Worm (Caenorhabditis elegans): ENCODE results near the gene scl-18.

scl-18 gene

ce11 chrIV:11765507-11765906, 11.3 kb upstream of the scl-18 start (continued):
- TF ChIP-seq gmeb-2 (tag; optimal IDR thresholded peaks at IDR 0.05) (no peak), pax-1 (tag; optimal IDR thresholded peaks at IDR 0.05) (no peak), ceh-31 (tag; optimal IDR thresholded peaks at IDR 0.05) (peak; percentile 68), ttx-3 (tag; optimal IDR thresholded peaks at IDR 0.05) (no peak), ceh-34 (tag; optimal IDR thresholded peaks at IDR 0.05) (peak; percentile 29), F13H6.1 (tag; optimal IDR thresholded peaks at IDR 0.05) (no peak), pros-1 (tag; optimal IDR thresholded peaks at IDR 0.05) (no peak)

- no peak for TF ChIP-seq pag-3 (tag; optimal IDR thresholded peaks at IDR 0.05; ENCODE audit: borderline replicate concordance)
- TF ChIP-seq ama-1 (optimal IDR thresholded peaks at IDR 0.05): no peak
- TF ChIP-seq ref-2 (tag; optimal IDR thresholded peaks at IDR 0.05): peak; percentile 2
- TF ChIP-seq tbx-2 (tag; optimal IDR thresholded peaks at IDR 0.05): peak; percentile 22
- TF ChIP-seq C08G9.2 (tag; optimal IDR thresholded peaks at IDR 0.05): no peak
- peak; percentile 24 for TF ChIP-seq ceh-18 (tag; optimal IDR thresholded peaks at IDR 0.05)
- TF ChIP-seq elt-4 (tag; optimal IDR thresholded peaks at IDR 0.05): no peak
- TF ChIP-seq unc-42 (tag; optimal IDR thresholded peaks at IDR 0.05): peak; percentile 4
- TF ChIP-seq hlh-30 (tag; optimal IDR thresholded peaks at IDR 0.05; ENCODE audit: insufficient read depth): no peak
- peak; percentile 75 for TF ChIP-seq elt-2 (tag; optimal IDR thresholded peaks at IDR 0.05)
- TF ChIP-seq pha-4 (tag; optimal IDR thresholded peaks at IDR 0.05): no peak
- no peak for TF ChIP-seq ceh-6 (GFP tag; optimal IDR thresholded peaks at IDR 0.05)
- no peak for TF ChIP-seq ceh-45 (GFP tag; IDR thresholded peaks at IDR 0.05)
These were observed 6.7 kb upstream of the scl-18 start, which contains the start of gene T12A7.2 for ce11 chrIV:11760700-11761459. TSS of gene T12A7.2 (minus strand) at chrIV:11761111.

- no peak for TF ChIP-seq unc-3 (GFP tag; conservative IDR thresholded peaks at IDR 0.05)
- TF ChIP-seq unc-3 (tag; optimal IDR thresholded peaks at IDR 0.05): no peak
- TF ChIP-seq ceh-2 (tag; optimal IDR thresholded peaks at IDR 0.05): no peak
- TF ChIP-seq hlh-6 (tag; optimal IDR thresholded peaks at IDR 0.05): no peak
- no peak for TF ChIP-seq ceh-45 (GFP tag; IDR thresholded peaks at IDR 0.05)
- no peak for TF ChIP-seq ama-1 (optimal IDR thresholded peaks at IDR 0.05)
- no peak for TF ChIP-seq fkh-6 (tag; optimal IDR thresholded peaks at IDR 0.05)
- TF ChIP-seq pag-3 (tag; optimal IDR thresholded peaks at IDR 0.05; ENCODE audit: borderline replicate concordance): no peak
- no peak for TF ChIP-seq tbx-7 (tag; optimal IDR thresholded peaks at IDR 0.05)
- TF ChIP-seq K02D7.2 (tag; optimal IDR thresholded peaks at IDR 0.05): no peak
- TF ChIP-seq mec-3 (tag; optimal IDR thresholded peaks at IDR 0.05; ENCODE audit: borderline replicate concordance): no peak
- TF ChIP-seq K09A11.1 (tag; optimal IDR thresholded peaks at IDR 0.05; ENCODE audit: insufficient read depth): no peak
These were observed 5.6 kb upstream of the scl-18 start for ce11 chrIV:11759852-11760251.

- TF ChIP-seq ceh-22 (tag; optimal IDR thresholded peaks at IDR 0.05) (no peak), ceh-2 (tag; optimal IDR thresholded peaks at IDR 0.05) (no peak), syd-9 (tag; optimal IDR thresholded peaks at IDR 0.05) (no peak), unc-3 (GFP tag; conservative IDR thresholded peaks at IDR 0.05) (no peak), unc-3 (tag; optimal IDR thresholded peaks at IDR 0.05) (no peak), K02D7.2 (tag; optimal IDR thresholded peaks at IDR 0.05) (no peak), unc-86 (tag; optimal IDR thresholded peaks at IDR 0.05) (no peak), pat-9 (tag; optimal IDR thresholded peaks at IDR 0.05) (no peak), pqm-1 (tag; optimal IDR thresholded peaks at IDR 0.05) (no peak), nfya-1 (tag; optimal IDR thresholded peaks at IDR 0.05) (no peak), F13H6.1 (tag; optimal IDR thresholded peaks at IDR 0.05) (no peak), ttx-3 (tag; optimal IDR thresholded peaks at IDR 0.05) (no peak), ets-4 (tag; optimal IDR thresholded peaks at IDR 0.05) (no peak), che-1 (tag; optimal IDR thresholded peaks at IDR 0.05) (no peak), fkh-10 (GFP tag; optimal IDR thresholded peaks at IDR 0.05) (no peak)
These were observed 1.7 kb upstream of the scl-18 start, which contains the start of gene T12A7.9 for ce11 chrIV:11755907-11756306. TSS of gene T12A7.9 (minus strand) at chrIV:11756007.
